Worm (Caenorhabditis elegans) whole organism, young adult: ENCODE results near the gene fbxb-17.

ENCODE experiments used
- F10E7.11 ChIP-seq: sonication (generic microtip); optimal IDR thresholded peaks from 2 replicates; lab custom pipeline; 2017; ENCODE audit warnings: mild to moderate bottlenecking, missing genetic modification characterization, moderate library complexity, missing compliant biosample characterization
- ama-1 ChIP-seq, 3 experiments: fragments of 150-350 bp in 1 of 3; sonication (generic microtip) in 2 of 3; optimal IDR thresholded peaks; 2 replicates each; lab custom pipeline; 2014 to 2018; ENCODE audit warnings: missing biosample characterization in 2 of 3, missing genetic modification characterization in 2 of 3, missing genetic modification reagents in 2 of 3
- attf-5 ChIP-seq: fragments of 200-800 bp; sonication (Bioruptor generic); optimal IDR thresholded peaks from 2 replicates; lab custom pipeline; 2018; ENCODE audit warnings: mild to moderate bottlenecking, missing genetic modification characterization, missing compliant biosample characterization
- gei-17 ChIP-seq: fragments of 200-800 bp; sonication (Bioruptor generic); optimal IDR thresholded peaks from 2 replicates; lab custom pipeline; 2018; ENCODE audit warnings: mild to moderate bottlenecking, missing genetic modification characterization, missing compliant biosample characterization

DNA sequence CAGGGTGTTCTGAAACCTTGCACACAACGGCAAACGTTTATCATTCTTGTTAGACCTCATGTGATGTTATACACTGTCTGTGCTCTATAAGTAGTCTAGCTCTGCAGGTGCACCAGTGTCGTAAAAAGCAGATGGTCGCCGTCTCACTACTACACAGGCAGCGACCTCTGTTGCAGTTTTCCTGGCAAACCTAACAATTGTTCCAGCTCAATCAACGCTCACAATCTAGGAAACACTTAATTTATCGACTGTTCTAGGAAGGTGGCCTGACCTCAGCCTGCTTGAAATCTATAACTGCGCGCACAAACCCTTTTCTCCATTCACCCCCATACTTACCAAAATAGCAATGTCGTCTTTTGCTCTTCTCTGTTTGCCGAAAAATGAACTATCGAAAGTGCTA lies 48.1 kb downstream of the fbxb-17 start, which contains the start of gene fbxb-11:
- TF ChIP-seq F10E7.11 (tag; lab: Kevin White, UChicago) (no peak), ama-1 (optimal IDR thresholded peaks at IDR 0.05; lab: Kevin White, UChicago) (no peak), ama-1 (GFP tag; optimal IDR thresholded peaks at IDR 0.05; lab: Kevin White, UChicago) (no peak), attf-5 (GFP tag; lab: Kevin White, UChicago) (no peak), gei-17 (GFP tag; lab: Kevin White, UChicago) (no peak)
